Fruit fly (Drosophila melanogaster) whole organism, wandering third instar larva: Measurements from ENCODE around the gene CG7201.
A peak's percentile ranks its signal among the peaks of the same experiment; 100 is the strongest.

ENCODE experiments used
- Abd-B ChIP-seq: fragments of >200 bp; optimal IDR thresholded peaks from 2 replicates; lab custom pipeline; 2017; ENCODE audit warnings: missing biosample characterization, missing genetic modification characterization
- CG32264 ChIP-seq: fragments of 200-800 bp; sonication (Bioruptor generic); optimal IDR thresholded peaks from 2 replicates; lab custom pipeline; 2016; ENCODE audit warnings: missing biosample characterization, missing genetic modification characterization
- CG9705 ChIP-seq: fragments of 200-800 bp; sonication (Bioruptor generic); optimal IDR thresholded peaks from 2 replicates; lab custom pipeline; 2018; ENCODE audit warnings: missing biosample characterization, mild to moderate bottlenecking, missing genetic modification characterization
- CrebA ChIP-seq: fragments of 200-800 bp; sonication (Bioruptor generic); optimal IDR thresholded peaks from 2 replicates; lab custom pipeline; 2016; ENCODE audit warnings: missing biosample characterization, mild to moderate bottlenecking, missing genetic modification characterization, borderline replicate concordance
- Dfd ChIP-seq: fragments of >200 bp; optimal IDR thresholded peaks from 2 replicates; lab custom pipeline; 2017; ENCODE audit warnings: missing biosample characterization, missing genetic modification characterization
- Dif ChIP-seq: fragments of 200-275, 200-300 bp; sonication (Bioruptor generic); optimal IDR thresholded peaks from 2 replicates; lab custom pipeline; 2018; ENCODE audit warnings: missing biosample characterization, missing genetic modification characterization; ENCODE audit not compliant: partially characterized antibody
- GATAd ChIP-seq: sonication (Bioruptor generic); optimal IDR thresholded peaks from 2 replicates; lab custom pipeline; 2016; ENCODE audit warnings: missing biosample characterization, missing genetic modification characterization
- HLH106 ChIP-seq: fragments of 200-800 bp; optimal IDR thresholded peaks from 3 replicates; lab custom pipeline; 2019; ENCODE audit warnings: missing biosample characterization, mild to moderate bottlenecking, missing genetic modification characterization, moderate library complexity
- Hnf4 ChIP-seq: fragments of 200-800 bp; sonication (Bioruptor generic); optimal IDR thresholded peaks from 2 replicates; lab custom pipeline; 2016; ENCODE audit warnings: missing biosample characterization, mild to moderate bottlenecking, missing genetic modification characterization
- Hr78 ChIP-seq: fragments of >200 bp; optimal IDR thresholded peaks from 2 replicates; lab custom pipeline; 2017; ENCODE audit warnings: missing biosample characterization, missing genetic modification characterization
- Hr83 ChIP-seq: fragments of 200-300 bp; sonication (Bioruptor generic); optimal IDR thresholded peaks from 2 replicates; lab custom pipeline; 2016; ENCODE audit warnings: missing biosample characterization, mild to moderate bottlenecking, missing genetic modification characterization, moderate library complexity; ENCODE audit not compliant: poor library complexity, severe bottlenecking
- Jra ChIP-seq: sonication (Bioruptor generic); optimal IDR thresholded peaks from 2 replicates; lab custom pipeline; 2016; ENCODE audit warnings: missing biosample characterization, missing genetic modification characterization
- Mio ChIP-seq: sonication (Bioruptor generic); optimal IDR thresholded peaks from 2 replicates; lab custom pipeline; 2016; ENCODE audit warnings: missing biosample characterization, missing genetic modification characterization
- Myc ChIP-seq: fragments of >200 bp; optimal IDR thresholded peaks from 2 replicates; lab custom pipeline; 2017
- N ChIP-seq: fragments of >200 bp; optimal IDR thresholded peaks from 2 replicates; lab custom pipeline; 2018; ENCODE audit warnings: missing biosample characterization, missing external identifiers, missing genetic modification characterization
- OdsH ChIP-seq: fragments of 200-800 bp; sonication (Bioruptor generic); optimal IDR thresholded peaks from 2 replicates; lab custom pipeline; 2016; ENCODE audit warnings: missing biosample characterization, mild to moderate bottlenecking, missing genetic modification characterization
- Rel ChIP-seq, 2 experiments: fragments of 200-800 bp; sonication (Bioruptor generic) in 1 of 2; optimal IDR thresholded peaks; 2 replicates in 1 of 2; 3 replicates in 1 of 2; lab custom pipeline; 2016 to 2019; ENCODE audit warnings: mild to moderate bottlenecking in 2 of 2, missing biosample characterization in 2 of 2, missing genetic modification characterization in 2 of 2, moderate library complexity in 1 of 2
- Sp1 ChIP-seq: fragments of 200-800 bp; sonication (Bioruptor generic); optimal IDR thresholded peaks from 3 replicates; lab custom pipeline; 2019; ENCODE audit warnings: missing biosample characterization, mild to moderate bottlenecking, missing genetic modification characterization, moderate library complexity
- Vsx2 ChIP-seq: fragments of 200-300, 225-300 bp; sonication (Bioruptor generic); optimal IDR thresholded peaks from 2 replicates; lab custom pipeline; 2018; ENCODE audit warnings: missing biosample characterization, missing genetic modification characterization; ENCODE audit not compliant: partially characterized antibody
- br ChIP-seq: fragments of 200-800 bp; sonication (Bioruptor generic); optimal IDR thresholded peaks from 2 replicates; lab custom pipeline; 2016; ENCODE audit warnings: missing biosample characterization, missing genetic modification characterization
- brk ChIP-seq: fragments of 200-800 bp; sonication (Bioruptor generic); optimal IDR thresholded peaks from 2 replicates; lab custom pipeline; 2016; ENCODE audit warnings: missing biosample characterization, mild to moderate bottlenecking, missing genetic modification characterization
- dl ChIP-seq, 2 experiments: fragments of 175-275, 200-275 bp in 1 of 2; fragments of 200-275 bp in 1 of 2; sonication (Bioruptor generic); optimal IDR thresholded peaks; lab custom pipeline; 2018; ENCODE audit warnings: mild to moderate bottlenecking in 2 of 2, missing biosample characterization in 2 of 2, missing genetic modification characterization in 2 of 2, moderate library complexity in 2 of 2; ENCODE audit not compliant: partially characterized antibody in 2 of 2, insufficient read depth in 1 of 2
- dmrt93B ChIP-seq: fragments of 200-800 bp; sonication (Bioruptor generic); optimal IDR thresholded peaks from 2 replicates; lab custom pipeline; 2018; ENCODE audit warnings: missing biosample characterization, mild to moderate bottlenecking, missing genetic modification characterization
- dsf ChIP-seq: sonication (Bioruptor generic); optimal IDR thresholded peaks from 2 replicates; lab custom pipeline; 2016; ENCODE audit warnings: missing biosample characterization, missing genetic modification characterization, borderline replicate concordance
- ey ChIP-seq: fragments of 200-800 bp; sonication (Bioruptor generic); optimal IDR thresholded peaks from 2 replicates; lab custom pipeline; 2016; ENCODE audit warnings: missing biosample characterization, missing genetic modification characterization
- foxo ChIP-seq, 2 experiments: fragments of 200-800 bp; sonication (Bioruptor generic); optimal IDR thresholded peaks; 2 replicates in 1 of 2; 3 replicates in 1 of 2; lab custom pipeline; 2016 to 2017; ENCODE audit warnings: missing biosample characterization in 2 of 2, missing genetic modification characterization in 2 of 2
- fru ChIP-seq: fragments of 200-800 bp; sonication (Bioruptor generic); optimal IDR thresholded peaks from 3 replicates; lab custom pipeline; 2016; ENCODE audit warnings: missing biosample characterization, mild to moderate bottlenecking, missing genetic modification characterization
- h ChIP-seq: fragments of 200-800 bp; sonication (Bioruptor generic); optimal IDR thresholded peaks from 3 replicates; lab custom pipeline; 2016; ENCODE audit warnings: missing biosample characterization, mild to moderate bottlenecking, missing genetic modification characterization
- jim ChIP-seq: fragments of 175-275, 200-325 bp; sonication (Bioruptor generic); optimal IDR thresholded peaks from 2 replicates; lab custom pipeline; 2016; ENCODE audit warnings: missing biosample characterization, mild to moderate bottlenecking, missing genetic modification characterization
- lola ChIP-seq: fragments of >200 bp; optimal IDR thresholded peaks from 2 replicates; lab custom pipeline; 2017; ENCODE audit warnings: missing biosample characterization, missing genetic modification characterization
- pan ChIP-seq: fragments of >200 bp; optimal IDR thresholded peaks from 2 replicates; lab custom pipeline; 2017
- psq ChIP-seq: fragments of 200-800 bp; sonication (Bioruptor generic); optimal IDR thresholded peaks from 3 replicates; lab custom pipeline; 2017; ENCODE audit warnings: missing biosample characterization, mild to moderate bottlenecking, missing genetic modification characterization, moderate library complexity
- rgr ChIP-seq: fragments of 200-800 bp; sonication (Bioruptor generic); optimal IDR thresholded peaks from 3 replicates; lab custom pipeline; 2016; ENCODE audit warnings: missing biosample characterization, mild to moderate bottlenecking, missing genetic modification characterization
- sage ChIP-seq: fragments of 200-800 bp; sonication (Bioruptor generic); optimal IDR thresholded peaks from 2 replicates; lab custom pipeline; 2016; ENCODE audit warnings: missing biosample characterization, mild to moderate bottlenecking, missing genetic modification characterization
- sv ChIP-seq: fragments of 200-800 bp; sonication (Bioruptor generic); optimal IDR thresholded peaks from 3 replicates; lab custom pipeline; 2016; ENCODE audit warnings: missing biosample characterization, missing genetic modification characterization
- tai ChIP-seq: sonication (Bioruptor generic); optimal IDR thresholded peaks from 2 replicates; lab custom pipeline; 2016; ENCODE audit warnings: missing biosample characterization, missing genetic modification characterization
- usp ChIP-seq: fragments of >200 bp; optimal IDR thresholded peaks from 2 replicates; lab custom pipeline; 2017; ENCODE audit warnings: missing biosample characterization, missing genetic modification characterization
- woc ChIP-seq: sonication (Bioruptor generic); optimal IDR thresholded peaks from 2 replicates; lab custom pipeline; 2016; ENCODE audit warnings: missing biosample characterization, mild to moderate bottlenecking, missing genetic modification characterization

The CG7201 gene

DNA sequence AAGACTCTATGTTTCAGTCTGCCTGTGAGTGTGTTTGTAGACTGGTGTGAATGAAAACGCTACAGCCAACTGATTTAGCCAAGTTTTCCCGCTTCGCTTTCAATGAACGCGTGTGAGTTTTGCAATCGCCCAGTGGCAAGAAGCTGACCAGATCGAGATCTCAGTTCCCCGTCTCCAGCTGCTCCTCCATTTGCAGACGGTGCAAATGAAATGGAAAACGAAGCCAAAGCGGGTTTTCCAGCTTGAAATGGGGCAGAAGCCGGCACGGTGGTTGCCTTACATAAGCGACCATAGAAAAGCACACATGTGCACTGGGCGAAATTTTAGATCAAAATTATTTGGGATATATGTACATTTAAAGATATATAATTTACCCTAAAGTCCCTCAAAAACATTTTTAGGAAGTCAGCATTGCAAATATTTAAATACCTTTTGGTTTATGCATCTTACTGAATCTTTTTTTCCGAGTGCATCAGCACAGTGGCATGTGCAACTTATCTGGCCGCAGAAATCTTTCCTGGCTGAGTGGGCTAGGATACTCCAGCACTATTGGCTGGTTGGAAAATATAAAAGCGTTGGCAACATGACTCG is 23.9 kb upstream of the CG7201 start, which contains the start of gene CG43059:
Gene CG43059 (minus strand): TSS at position 51 of the 591 bp plus-strand sequence.
- TF ChIP-seq foxo (GFP tag; optimal IDR thresholded peaks at IDR 0.05; lab: Kevin White, UChicago) (no peak), sv (no peak), dsf (GFP tag; lab: Kevin White, UChicago) (no peak), CrebA (no peak), usp (GFP tag; lab: Kevin White, UChicago) (no peak), Rel (GFP tag; optimal IDR thresholded peaks at IDR 0.05; lab: Kevin White, UChicago) (no peak), Rel (tag; optimal IDR thresholded peaks at IDR 0.05; lab: Kevin White, UChicago) (no peak), tai (GFP tag; lab: Kevin White, UChicago) (no peak)

DNA sequence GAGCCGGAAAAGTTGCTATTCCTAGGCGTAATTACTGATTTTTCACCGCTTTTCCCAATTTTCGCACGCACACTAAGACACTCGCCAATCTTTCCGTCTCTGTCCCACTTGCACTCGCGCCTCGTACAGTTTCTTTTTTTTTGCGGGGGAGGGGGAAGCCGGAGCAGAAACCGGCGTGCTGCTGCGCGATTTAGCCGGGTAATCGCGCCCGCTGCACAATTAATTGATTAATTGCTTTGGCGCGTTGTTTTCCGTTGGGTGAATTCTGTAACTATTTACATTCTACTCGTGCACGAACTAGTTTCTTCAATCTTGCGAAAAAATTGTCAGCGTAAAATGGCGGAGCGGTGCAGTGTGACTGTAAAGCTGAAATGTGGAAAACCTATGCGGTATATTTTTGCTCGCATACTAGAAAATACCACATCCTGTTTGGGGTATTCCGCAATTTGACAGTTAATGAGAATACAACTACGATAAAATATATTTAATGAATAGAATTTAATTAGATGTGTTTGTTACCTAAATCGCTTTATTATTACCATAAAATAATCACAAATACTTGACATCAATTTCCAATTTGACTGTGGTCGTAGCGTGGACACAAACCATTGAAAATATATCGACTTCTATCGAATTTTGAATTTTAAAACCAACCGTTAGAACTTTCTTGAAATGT is 20.2 kb upstream of the CG7201 start, which contains the start of gene Cpsf6:
Gene Cpsf6 (minus strand): TSS at position 362 of the 676 bp plus-strand sequence.
- TF ChIP-seq Rel (GFP tag; optimal IDR thresholded peaks at IDR 0.05; lab: Kevin White, UChicago) (no peak), Rel (tag; optimal IDR thresholded peaks at IDR 0.05; lab: Kevin White, UChicago) (no peak), foxo (GFP tag; optimal IDR thresholded peaks at IDR 0.05; lab: Kevin White, UChicago) (peak in 1 of 2 experiments; percentile 24), Hnf4 (GFP tag; lab: Kevin White, UChicago) (peak; percentile 46), sv (peak; percentile 50), psq (GFP tag; lab: Kevin White, UChicago) (no peak), CG32264 (no peak), dl (GFP tag; optimal IDR thresholded peaks at IDR 0.05; lab: Kevin White, UChicago; ENCODE audit: insufficient read depth in 1 of 2, partially characterized antibody in 2 of 2) (no peak), Vsx2 (GFP tag; lab: Kevin White, UChicago) (no peak), OdsH (GFP tag; lab: Kevin White, UChicago) (no peak), lola (GFP tag; lab: Kevin White, UChicago) (no peak), h (GFP tag; lab: Kevin White, UChicago) (peak; percentile 40), N (peak; percentile 14), dsf (GFP tag; lab: Kevin White, UChicago) (no peak), GATAd (GFP tag; lab: Kevin White, UChicago) (no peak), br (GFP tag; lab: Kevin White, UChicago) (peak; percentile 21), dmrt93B (GFP tag; lab: Kevin White, UChicago) (no peak), woc (no peak), jim (peak; percentile 86), CrebA (no peak), brk (GFP tag; lab: Kevin White, UChicago) (peak; percentile 68), rgr (peak; percentile 10), CG9705 (peak; percentile 30), usp (GFP tag; lab: Kevin White, UChicago) (no peak), Mio (GFP tag; lab: Kevin White, UChicago) (no peak), tai (GFP tag; lab: Kevin White, UChicago) (no peak), Myc (lab: Kevin White, UChicago) (no peak), fru (GFP tag; lab: Kevin White, UChicago) (no peak), Dfd (GFP tag; lab: Kevin White, UChicago) (no peak), Jra (GFP tag; lab: Kevin White, UChicago) (peak; percentile 28), pan (lab: Kevin White, UChicago) (no peak), HLH106 (peak; percentile 62), Dif (GFP tag; lab: Kevin White, UChicago) (no peak), Abd-B (GFP tag; lab: Kevin White, UChicago) (no peak), Hr78 (no peak), Sp1 (GFP tag; lab: Kevin White, UChicago) (peak; percentile 9), sage (GFP tag; lab: Kevin White, UChicago) (no peak), ey (peak; percentile 18), Hr83 (GFP tag; lab: Kevin White, UChicago) (no peak)
